Worm (Caenorhabditis elegans) whole organism, L1 larva: Measurements from ENCODE around the gene C13F10.7.

ENCODE experiments used
- C04F5.9 ChIP-seq: sonication (generic microtip); optimal IDR thresholded peaks from 2 replicates; lab custom pipeline; 2016; ENCODE audit warnings: missing genetic modification characterization, missing compliant biosample characterization
- C16A3.4 ChIP-seq: fragments of 150-350 bp; optimal IDR thresholded peaks from 2 replicates; lab custom pipeline; 2014; ENCODE audit warnings: missing biosample characterization, missing genetic modification characterization
- C34B4.2 ChIP-seq: sonication (generic microtip); optimal IDR thresholded peaks from 2 replicates; lab custom pipeline; 2017; ENCODE audit warnings: mild to moderate bottlenecking, missing genetic modification characterization, missing compliant biosample characterization
- F16B12.6 ChIP-seq: fragments of 150-350 bp; optimal IDR thresholded peaks from 2 replicates; lab custom pipeline; 2014; ENCODE audit warnings: missing biosample characterization, missing genetic modification characterization
- Y116A8C.19 ChIP-seq: sonication (generic microtip); optimal IDR thresholded peaks from 2 replicates; lab custom pipeline; 2016; ENCODE audit warnings: missing compliant biosample characterization, missing genetic modification characterization, borderline replicate concordance
- aly-2 ChIP-seq: fragments of 150-350 bp; optimal IDR thresholded peaks from 2 replicates; lab custom pipeline; 2014; ENCODE audit warnings: missing biosample characterization, missing genetic modification characterization
- ama-1 ChIP-seq: fragments of 150-350 bp; optimal IDR thresholded peaks from 2 replicates; lab custom pipeline; 2014
- ceh-90 ChIP-seq: sonication (generic microtip); optimal IDR thresholded peaks from 2 replicates; lab custom pipeline; 2016; ENCODE audit warnings: missing genetic modification characterization, missing compliant biosample characterization
- dpl-1 ChIP-seq, 3 experiments: fragments of 150-350 bp in 2 of 3; sonication (generic microtip) in 1 of 3; optimal IDR thresholded peaks; 2 replicates each; lab custom pipeline; 2014 to 2017; ENCODE audit warnings: missing biosample characterization in 3 of 3, missing genetic modification characterization in 3 of 3, missing genetic modification reagents in 3 of 3
- dsc-1 ChIP-seq: sonication (generic microtip); optimal IDR thresholded peaks from 2 replicates; lab custom pipeline; 2016; ENCODE audit warnings: mild to moderate bottlenecking, missing genetic modification characterization, missing compliant biosample characterization
- efl-1 ChIP-seq, 4 experiments: fragments of 150-350 bp; optimal IDR thresholded peaks in 3 of 4; peaks in 1 of 4; 1 replicate in 1 of 4; 2 replicates in 3 of 4; lab custom pipeline; 2014; ENCODE audit warnings: missing biosample characterization in 2 of 4, missing genetic modification characterization in 2 of 4, missing genetic modification reagents in 2 of 4
- efl-3 ChIP-seq: fragments of 200-800 bp; sonication (Bioruptor generic); optimal IDR thresholded peaks from 2 replicates; lab custom pipeline; 2018; ENCODE audit warnings: mild to moderate bottlenecking, missing genetic modification characterization, missing compliant biosample characterization
- egl-27 ChIP-seq, 2 experiments: fragments of 150-350 bp in 1 of 2; sonication (generic microtip); optimal IDR thresholded peaks; 3 replicates each; lab custom pipeline; 2017 to 2018; ENCODE audit warnings: missing biosample characterization in 2 of 2, missing genetic modification characterization in 2 of 2, missing genetic modification reagents in 2 of 2
- elt-2 ChIP-seq: sonication (generic microtip); optimal IDR thresholded peaks from 2 replicates; lab custom pipeline; 2016; ENCODE audit warnings: missing genetic modification characterization, mild to moderate bottlenecking, inconsistent platforms, missing compliant biosample characterization, missing genetic modification reagents
- fkh-10 ChIP-seq: sonication (generic microtip); optimal IDR thresholded peaks from 2 replicates; lab custom pipeline; 2017; ENCODE audit warnings: missing biosample characterization, missing genetic modification reagents, missing genetic modification characterization
- fkh-8 ChIP-seq: sonication (generic microtip); optimal IDR thresholded peaks from 2 replicates; lab custom pipeline; 2016; ENCODE audit warnings: mild to moderate bottlenecking, missing genetic modification characterization, missing compliant biosample characterization
- grh-1 ChIP-seq: fragments of 200-800 bp; sonication (Bioruptor generic); IDR thresholded peaks from 2 replicates; pipeline ENCODE4 v1.3.6; 2022; ENCODE audit warnings: missing genetic modification reagents, missing genetic modification characterization, missing compliant biosample characterization
- hlh-4 ChIP-seq: sonication (generic microtip); optimal IDR thresholded peaks from 2 replicates; lab custom pipeline; 2016; ENCODE audit warnings: mild to moderate bottlenecking, missing genetic modification characterization, missing compliant biosample characterization
- hpl-2 ChIP-seq: fragments of 150-350 bp; optimal IDR thresholded peaks from 2 replicates; lab custom pipeline; 2014; ENCODE audit warnings: missing biosample characterization, missing genetic modification reagents, missing genetic modification characterization
- irx-1 ChIP-seq: sonication (generic microtip); optimal IDR thresholded peaks from 2 replicates; lab custom pipeline; 2016; ENCODE audit warnings: missing genetic modification characterization, missing compliant biosample characterization
- lin-13 ChIP-seq: fragments of 150-350 bp; optimal IDR thresholded peaks from 2 replicates; lab custom pipeline; 2014; ENCODE audit warnings: missing biosample characterization, missing genetic modification reagents, missing genetic modification characterization
- lin-35 ChIP-seq, 2 experiments: fragments of 150-350 bp; optimal IDR thresholded peaks; 2 replicates each; lab custom pipeline; 2014; ENCODE audit warnings: missing biosample characterization in 2 of 2, missing genetic modification characterization in 2 of 2, missing genetic modification reagents in 2 of 2
- lin-39 ChIP-seq: fragments of 150-350 bp; optimal IDR thresholded peaks from 2 replicates; lab custom pipeline; 2014; ENCODE audit warnings: missing biosample characterization, missing genetic modification reagents, missing genetic modification characterization
- lir-3 ChIP-seq: sonication (generic microtip); optimal IDR thresholded peaks from 2 replicates; lab custom pipeline; 2016; ENCODE audit warnings: mild to moderate bottlenecking, missing genetic modification characterization, moderate library complexity, missing compliant biosample characterization; ENCODE audit not compliant: poor library complexity
- lsy-2 ChIP-seq, 2 experiments: fragments of 150-350 bp; optimal IDR thresholded peaks; 2 replicates each; lab custom pipeline; 2014; ENCODE audit warnings: missing biosample characterization in 2 of 2, missing genetic modification characterization in 2 of 2
- mab-9 ChIP-seq: fragments of 200-800 bp; sonication (Bioruptor generic); IDR thresholded peaks from 2 replicates; pipeline ENCODE4 v1.3.6; 2022; ENCODE audit warnings: missing genetic modification reagents, missing genetic modification characterization, missing compliant biosample characterization
- nhr-11 ChIP-seq: fragments of 150-350 bp; optimal IDR thresholded peaks from 2 replicates; lab custom pipeline; 2014; ENCODE audit warnings: missing biosample characterization, missing genetic modification characterization
- nhr-12 ChIP-seq: sonication (generic microtip); optimal IDR thresholded peaks from 2 replicates; lab custom pipeline; 2017; ENCODE audit warnings: missing biosample characterization, missing genetic modification characterization
- nhr-20 ChIP-seq: sonication (generic microtip); optimal IDR thresholded peaks from 2 replicates; lab custom pipeline; 2016; ENCODE audit warnings: mild to moderate bottlenecking, missing genetic modification characterization, missing compliant biosample characterization
- nhr-47 ChIP-seq: sonication (generic microtip); optimal IDR thresholded peaks from 2 replicates; lab custom pipeline; 2016; ENCODE audit warnings: mild to moderate bottlenecking, missing genetic modification characterization, moderate library complexity, missing compliant biosample characterization
- nhr-76 ChIP-seq: sonication (generic microtip); optimal IDR thresholded peaks from 2 replicates; lab custom pipeline; 2017; ENCODE audit warnings: missing biosample characterization, missing genetic modification characterization
- nhr-77 ChIP-seq: fragments of 150-350 bp; optimal IDR thresholded peaks from 2 replicates; lab custom pipeline; 2014; ENCODE audit warnings: missing biosample characterization, missing genetic modification characterization
- nhr-85 ChIP-seq: sonication (generic microtip); peaks from one replicate; lab custom pipeline; 2016; ENCODE audit warnings: missing genetic modification characterization, inconsistent platforms, missing compliant biosample characterization
- pax-3 ChIP-seq: fragments of 200-800 bp; sonication (Bioruptor generic); optimal IDR thresholded peaks from 2 replicates; lab custom pipeline; 2018; ENCODE audit warnings: mild to moderate bottlenecking, missing genetic modification characterization, moderate library complexity, missing compliant biosample characterization
- rnt-1 ChIP-seq: sonication (generic microtip); optimal IDR thresholded peaks from 2 replicates; lab custom pipeline; 2016; ENCODE audit warnings: mild to moderate bottlenecking, missing genetic modification characterization, moderate library complexity, missing compliant biosample characterization
- snpc-4 ChIP-seq: fragments of 150-350 bp; optimal IDR thresholded peaks from 2 replicates; lab custom pipeline; 2014; ENCODE audit warnings: missing biosample characterization, missing genetic modification characterization
- snu-23 ChIP-seq: sonication (generic microtip); optimal IDR thresholded peaks from 2 replicates; lab custom pipeline; 2016; ENCODE audit warnings: missing genetic modification characterization, missing compliant biosample characterization
- sox-4 ChIP-seq: sonication (generic microtip); optimal IDR thresholded peaks from 2 replicates; lab custom pipeline; 2016; ENCODE audit warnings: missing genetic modification characterization, missing compliant biosample characterization
- sptf-1 ChIP-seq: fragments of 150-350 bp; optimal IDR thresholded peaks from 2 replicates; lab custom pipeline; 2014; ENCODE audit warnings: missing biosample characterization, missing genetic modification characterization
- sup-37 ChIP-seq: fragments of 200-800 bp; sonication (Bioruptor generic); optimal IDR thresholded peaks from 2 replicates; lab custom pipeline; 2018; ENCODE audit warnings: mild to moderate bottlenecking, missing genetic modification characterization, missing compliant biosample characterization
- tbx-2 ChIP-seq: sonication (generic microtip); optimal IDR thresholded peaks from 2 replicates; lab custom pipeline; 2016; ENCODE audit warnings: missing genetic modification characterization, missing compliant biosample characterization
- unc-130 ChIP-seq: fragments of 150-350 bp; optimal IDR thresholded peaks from 2 replicates; lab custom pipeline; 2017; ENCODE audit warnings: missing biosample characterization, missing genetic modification characterization, inconsistent platforms
- unc-30 ChIP-seq: sonication (generic microtip); optimal IDR thresholded peaks from 2 replicates; lab custom pipeline; 2017; ENCODE audit warnings: missing biosample characterization, missing genetic modification characterization
- unc-86 ChIP-seq: sonication (generic microtip); optimal IDR thresholded peaks from 2 replicates; lab custom pipeline; 2016; ENCODE audit warnings: missing genetic modification characterization, missing compliant biosample characterization
- unc-98 ChIP-seq: fragments of 200-800 bp; sonication (Bioruptor generic); IDR thresholded peaks from 2 replicates; pipeline ENCODE4 v1.3.6; 2022; ENCODE audit warnings: missing genetic modification characterization, missing compliant biosample characterization
- vab-15 ChIP-seq: sonication (generic microtip); optimal IDR thresholded peaks from 2 replicates; lab custom pipeline; 2017; ENCODE audit warnings: missing genotype, mild to moderate bottlenecking, missing genetic modification characterization, missing compliant biosample characterization
- zip-4 ChIP-seq: fragments of 200-800 bp; sonication (Bioruptor generic); optimal IDR thresholded peaks from 2 replicates; lab custom pipeline; 2018; ENCODE audit warnings: mild to moderate bottlenecking, missing genetic modification characterization, moderate library complexity, missing compliant biosample characterization

C13F10.7 gene

ce11 chrV:7178843-7179242 lies 44.2 kb downstream of the C13F10.7 start, which contains the start of gene cpsf-2:
TSS of gene cpsf-2 (plus strand) at chrV:7179172.
- TF ChIP-seq ama-1 (lab: Kevin White, UChicago) (no peak), irx-1 (tag; lab: Kevin White, UChicago) (no peak), F16B12.6 (tag; lab: Kevin White, UChicago) (peak; percentile 80), ceh-90 (tag; lab: Kevin White, UChicago) (no peak), efl-1 (optimal IDR thresholded peaks at IDR 0.05; lab: Kevin White, UChicago) (peak; percentile 32 to 37), efl-1 (GFP tag; optimal IDR thresholded peaks at IDR 0.05 in 1 of 2; lab: Kevin White, UChicago) (peak; percentile 7 to 50), dsc-1 (tag; lab: Kevin White, UChicago) (no peak), Y116A8C.19 (no peak), nhr-76 (tag; lab: Kevin White, UChicago) (no peak), unc-98 (GFP tag; lab: Robert Waterston, UW) (no peak), nhr-11 (tag; lab: Kevin White, UChicago) (no peak), elt-2 (tag; lab: Kevin White, UChicago) (no peak), sup-37 (GFP tag; lab: Kevin White, UChicago) (no peak), C34B4.2 (tag; lab: Kevin White, UChicago) (no peak), snpc-4 (tag; lab: Kevin White, UChicago) (no peak), nhr-47 (no peak), lin-39 (no peak), mab-9 (no peak), unc-130 (tag; lab: Kevin White, UChicago) (no peak), fkh-10 (no peak), sox-4 (tag; lab: Kevin White, UChicago) (no peak), vab-15 (tag; lab: Kevin White, UChicago) (no peak), unc-86 (tag; lab: Kevin White, UChicago) (no peak), sptf-1 (tag; lab: Kevin White, UChicago) (no peak), lir-3 (tag; lab: Kevin White, UChicago) (no peak), grh-1 (GFP tag; lab: Robert Waterston, UW) (no peak), C16A3.4 (tag; lab: Kevin White, UChicago) (no peak), snu-23 (GFP tag; lab: Kevin White, UChicago) (peak; percentile 2), fkh-8 (no peak), nhr-12 (tag; lab: Kevin White, UChicago) (no peak), dpl-1 (GFP tag; optimal IDR thresholded peaks at IDR 0.05; lab: Kevin White, UChicago) (peak in 2 of 3 experiments; percentile 28 to 55), aly-2 (tag; lab: Kevin White, UChicago) (no peak), tbx-2 (tag; lab: Kevin White, UChicago) (peak; percentile 5), rnt-1 (tag; lab: Kevin White, UChicago) (no peak), lin-13 (GFP tag; lab: Kevin White, UChicago) (no peak), hpl-2 (no peak), C04F5.9 (no peak), nhr-85 (tag; lab: Kevin White, UChicago) (no peak), pax-3 (tag; lab: Kevin White, UChicago) (no peak), lin-35 (GFP tag; optimal IDR thresholded peaks at IDR 0.05; lab: Kevin White, UChicago) (peak in 1 of 2 experiments; percentile 36), hlh-4 (no peak), lsy-2 (tag; optimal IDR thresholded peaks at IDR 0.05; lab: Kevin White, UChicago) (peak; percentile 14 to 63), nhr-20 (tag; lab: Kevin White, UChicago) (no peak), zip-4 (GFP tag; lab: Kevin White, UChicago) (no peak)

- TF ChIP-seq snu-23 (GFP tag; lab: Kevin White, UChicago) (no peak), unc-30 (no peak), C34B4.2 (tag; lab: Kevin White, UChicago) (no peak), rnt-1 (tag; lab: Kevin White, UChicago) (no peak), tbx-2 (tag; lab: Kevin White, UChicago) (no peak), egl-27 (tag; optimal IDR thresholded peaks at IDR 0.05; lab: Kevin White, UChicago) (no peak), nhr-77 (tag; lab: Kevin White, UChicago) (no peak), efl-3 (GFP tag; lab: Kevin White, UChicago) (no peak), nhr-20 (tag; lab: Kevin White, UChicago) (no peak), hlh-4 (no peak)
These were observed 47.9 kb downstream of the C13F10.7 start, which contains the start of gene lgc-39 for ce11 chrV:7175201-7175600. TSS of gene lgc-39 (plus strand) at chrV:7175501.
